Worm (Caenorhabditis elegans) whole organism, L1 larva: ENCODE measurements around the gene ZC443.7.

Experiments
- Y116A8C.19 ChIP-seq: sonication (generic microtip); optimal IDR thresholded peaks from 2 replicates; lab custom pipeline; 2016; ENCODE audit warnings: missing compliant biosample characterization, missing genetic modification characterization, borderline replicate concordance
- ceh-8 ChIP-seq: fragments of 200-800 bp; sonication (Bioruptor generic); optimal IDR thresholded peaks from 2 replicates; lab custom pipeline; 2018; ENCODE audit warnings: mild to moderate bottlenecking, missing genetic modification characterization, moderate library complexity, missing compliant biosample characterization
- ceh-82 ChIP-seq, 3 experiments: fragments of 150-350 bp in 1 of 3; sonication (generic microtip) in 2 of 3; optimal IDR thresholded peaks; 2 replicates each; lab custom pipeline; 2014 to 2017; ENCODE audit warnings: missing biosample characterization in 3 of 3, missing genetic modification characterization in 3 of 3
- ceh-90 ChIP-seq: sonication (generic microtip); optimal IDR thresholded peaks from 2 replicates; lab custom pipeline; 2016; ENCODE audit warnings: missing genetic modification characterization, missing compliant biosample characterization
- ces-1 ChIP-seq: fragments of 150-350 bp; optimal IDR thresholded peaks from 2 replicates; lab custom pipeline; 2014; ENCODE audit warnings: missing biosample characterization, missing genetic modification reagents, missing genetic modification characterization
- dpl-1 ChIP-seq, 3 experiments: fragments of 150-350 bp in 2 of 3; sonication (generic microtip) in 1 of 3; optimal IDR thresholded peaks; 2 replicates each; lab custom pipeline; 2014 to 2017; ENCODE audit warnings: missing biosample characterization in 3 of 3, missing genetic modification characterization in 3 of 3, missing genetic modification reagents in 3 of 3
- efl-1 ChIP-seq, 4 experiments: fragments of 150-350 bp; optimal IDR thresholded peaks in 3 of 4; peaks in 1 of 4; 1 replicate in 1 of 4; 2 replicates in 3 of 4; lab custom pipeline; 2014; ENCODE audit warnings: missing biosample characterization in 2 of 4, missing genetic modification characterization in 2 of 4, missing genetic modification reagents in 2 of 4
- egl-27 ChIP-seq, 2 experiments: fragments of 150-350 bp in 1 of 2; sonication (generic microtip); optimal IDR thresholded peaks; 3 replicates each; lab custom pipeline; 2017 to 2018; ENCODE audit warnings: missing biosample characterization in 2 of 2, missing genetic modification characterization in 2 of 2, missing genetic modification reagents in 2 of 2
- elt-2 ChIP-seq: sonication (generic microtip); optimal IDR thresholded peaks from 2 replicates; lab custom pipeline; 2016; ENCODE audit warnings: missing genetic modification characterization, mild to moderate bottlenecking, inconsistent platforms, missing compliant biosample characterization, missing genetic modification reagents
- fkh-4 ChIP-seq: sonication (generic microtip); optimal IDR thresholded peaks from 2 replicates; lab custom pipeline; 2016; ENCODE audit warnings: missing compliant biosample characterization, missing genetic modification characterization, borderline replicate concordance
- hpl-2 ChIP-seq: fragments of 150-350 bp; optimal IDR thresholded peaks from 2 replicates; lab custom pipeline; 2014; ENCODE audit warnings: missing biosample characterization, missing genetic modification reagents, missing genetic modification characterization
- mdl-1 ChIP-seq, 2 experiments: fragments of 150-350 bp; optimal IDR thresholded peaks; 2 replicates each; lab custom pipeline; 2014 to 2017; ENCODE audit warnings: missing biosample characterization in 2 of 2, missing genetic modification characterization in 2 of 2, inconsistent platforms in 1 of 2
- mef-2 ChIP-seq: fragments of 150-350 bp; optimal IDR thresholded peaks from 2 replicates; lab custom pipeline; 2014; ENCODE audit warnings: missing biosample characterization, missing genetic modification characterization
- nhr-76 ChIP-seq: sonication (generic microtip); optimal IDR thresholded peaks from 2 replicates; lab custom pipeline; 2017; ENCODE audit warnings: missing biosample characterization, missing genetic modification characterization
- nhr-77 ChIP-seq: fragments of 150-350 bp; optimal IDR thresholded peaks from 2 replicates; lab custom pipeline; 2014; ENCODE audit warnings: missing biosample characterization, missing genetic modification characterization
- nhr-90 ChIP-seq: sonication (generic microtip); optimal IDR thresholded peaks from 2 replicates; lab custom pipeline; 2016; ENCODE audit warnings: mild to moderate bottlenecking, missing genetic modification characterization, missing compliant biosample characterization; ENCODE audit not compliant: poor library complexity
- pag-3 ChIP-seq: sonication (generic microtip); optimal IDR thresholded peaks from 2 replicates; lab custom pipeline; 2017; ENCODE audit warnings: missing genetic modification characterization, mild to moderate bottlenecking, missing compliant biosample characterization, antibody characterized with exemption, borderline replicate concordance; ENCODE audit not compliant: insufficient read depth
- pax-3 ChIP-seq: fragments of 200-800 bp; sonication (Bioruptor generic); optimal IDR thresholded peaks from 2 replicates; lab custom pipeline; 2018; ENCODE audit warnings: mild to moderate bottlenecking, missing genetic modification characterization, moderate library complexity, missing compliant biosample characterization
- pqm-1 ChIP-seq: sonication (generic microtip); optimal IDR thresholded peaks from 3 replicates; lab custom pipeline; 2017; ENCODE audit warnings: missing biosample characterization, missing genetic modification characterization
- skn-1 ChIP-seq: fragments of 150-350 bp; optimal IDR thresholded peaks from 2 replicates; lab custom pipeline; 2014; ENCODE audit warnings: missing biosample characterization, missing genetic modification characterization
- snu-23 ChIP-seq: sonication (generic microtip); optimal IDR thresholded peaks from 2 replicates; lab custom pipeline; 2016; ENCODE audit warnings: missing genetic modification characterization, missing compliant biosample characterization
- unc-98 ChIP-seq: fragments of 200-800 bp; sonication (Bioruptor generic); IDR thresholded peaks from 2 replicates; pipeline ENCODE4 v1.3.6; 2022; ENCODE audit warnings: missing genetic modification characterization, missing compliant biosample characterization
- zip-4 ChIP-seq: fragments of 200-800 bp; sonication (Bioruptor generic); optimal IDR thresholded peaks from 2 replicates; lab custom pipeline; 2018; ENCODE audit warnings: mild to moderate bottlenecking, missing genetic modification characterization, moderate library complexity, missing compliant biosample characterization

The ZC443.7 gene

ce11 chrV:12844748-12845147, 38.5 kb downstream of the ZC443.7 start:
- TF ChIP-seq ces-1 (GFP tag; lab: Kevin White, UChicago), result no peak
- no peak for TF ChIP-seq snu-23 (GFP tag; lab: Kevin White, UChicago)
- no peak for TF ChIP-seq fkh-4 (tag; lab: Kevin White, UChicago)
- TF ChIP-seq Y116A8C.19 (tag; lab: Kevin White, UChicago), result no peak
- no peak for TF ChIP-seq hpl-2 (GFP tag; lab: Kevin White, UChicago)
- TF ChIP-seq nhr-76 (tag; lab: Kevin White, UChicago), result no peak
- no peak for TF ChIP-seq ceh-8 (GFP tag; lab: Kevin White, UChicago)

- TF ChIP-seq ceh-90 (tag; lab: Kevin White, UChicago), result no peak
- TF ChIP-seq egl-27 (tag; optimal IDR thresholded peaks at IDR 0.05; lab: Kevin White, UChicago), result no peak
- TF ChIP-seq skn-1, result no peak
- TF ChIP-seq mdl-1 (tag; optimal IDR thresholded peaks at IDR 0.05; lab: Kevin White, UChicago), result no peak
- TF ChIP-seq efl-1 (optimal IDR thresholded peaks at IDR 0.05; lab: Kevin White, UChicago), result no peak
- peak in 1 of 2 experiments; percentile 67 for TF ChIP-seq efl-1 (GFP tag; optimal IDR thresholded peaks at IDR 0.05 in 1 of 2; lab: Kevin White, UChicago)
- TF ChIP-seq pag-3, result no peak
Measured at ce11 chrV:12845247-12845646, 39.0 kb downstream of the ZC443.7 start, which contains the start of gene C44H9.6. C44H9.6 (minus strand) TSS chrV:12845347.

ce11 chrV:12849736-12850135, 43.4 kb downstream of the ZC443.7 start, which contains the start of gene C44H9.5:
C44H9.5 (minus strand) TSS chrV:12849864.
- TF ChIP-seq ceh-82 (tag; optimal IDR thresholded peaks at IDR 0.05; lab: Kevin White, UChicago) (no peak), zip-4 (GFP tag; lab: Kevin White, UChicago) (no peak), unc-98 (GFP tag; lab: Robert Waterston, UW) (no peak), pqm-1 (tag; lab: Kevin White, UChicago) (no peak), nhr-90 (tag; lab: Kevin White, UChicago) (no peak)

ce11 chrV:12852355-12852754, 46.1 kb downstream of the ZC443.7 start:
- no peak for TF ChIP-seq nhr-77 (tag; lab: Kevin White, UChicago)
- no peak for TF ChIP-seq dpl-1 (GFP tag; optimal IDR thresholded peaks at IDR 0.05; lab: Kevin White, UChicago)
- TF ChIP-seq elt-2 (tag; lab: Kevin White, UChicago), result peak; percentile 49
- peak; percentile 20 for TF ChIP-seq pax-3

- peak; percentile 5 for TF ChIP-seq elt-2 (tag; lab: Kevin White, UChicago)
- no peak for TF ChIP-seq mef-2
Measured at ce11 chrV:12854766-12855165, 48.5 kb downstream of the ZC443.7 start, which contains the start of gene C44H9.7. C44H9.7 (minus strand) TSS chrV:12854866.
